Fruit fly (Drosophila melanogaster): Measurements from ENCODE around the gene PIG-K.

PIG-K gene

DNA sequence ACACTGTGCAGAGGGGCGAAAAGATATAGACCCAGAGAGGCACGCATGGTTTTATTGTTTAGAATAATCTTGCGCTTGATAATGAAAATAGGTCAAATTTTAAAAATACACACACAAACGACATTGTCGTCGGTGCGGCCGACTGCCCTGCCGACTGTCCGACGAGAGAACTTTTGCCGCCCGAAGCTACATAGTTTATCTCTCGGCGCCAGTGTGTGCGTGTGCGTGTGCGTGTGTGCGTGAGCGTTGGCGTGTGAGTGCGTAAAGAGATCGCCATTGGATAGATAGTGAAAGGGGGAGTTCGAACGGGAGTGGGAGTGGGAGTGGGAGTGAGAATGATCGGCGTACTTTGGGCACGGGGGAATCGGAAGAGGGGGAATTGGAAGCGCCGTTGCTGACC lies 13.5 kb downstream of the PIG-K start (continued):
- TF ChIP-seq Hr3 (GFP tag; optimal IDR thresholded peaks at IDR 0.05) (peak; percentile 22), CG12942 (GFP tag; optimal IDR thresholded peaks at IDR 0.05) (no peak), ftz-f1 (GFP tag; optimal IDR thresholded peaks at IDR 0.05) (peak; percentile 29), CG15696 (tag; optimal IDR thresholded peaks at IDR 0.05) (no peak), chm (GFP tag; IDR thresholded peaks at IDR 0.05) (peak; percentile 3; the same call in 1 of the 2 replicates), Dll (GFP tag; IDR thresholded peaks at IDR 0.05; ENCODE audit: partially characterized antibody) (no peak), CG30431 (GFP tag; optimal IDR thresholded peaks at IDR 0.05) (no peak), ems (GFP tag; optimal IDR thresholded peaks at IDR 0.05) (no peak), unpg (GFP tag; optimal IDR thresholded peaks at IDR 0.05) (no peak), da (GFP tag; optimal IDR thresholded peaks at IDR 0.05) (no peak), br (optimal IDR thresholded peaks at IDR 0.05) (no peak), MESR4 (GFP tag; optimal IDR thresholded peaks at IDR 0.05) (no peak), corto (GFP tag; optimal IDR thresholded peaks at IDR 0.05) (no peak), tio (GFP tag; optimal IDR thresholded peaks at IDR 0.05) (no peak), CG4730 (GFP tag; IDR thresholded peaks at IDR 0.05) (no peak), PHDP (tag; optimal IDR thresholded peaks at IDR 0.05) (no peak), lilli (GFP tag; optimal IDR thresholded peaks at IDR 0.05) (no peak), wek (GFP tag; optimal IDR thresholded peaks at IDR 0.05) (no peak), nau (GFP tag; optimal IDR thresholded peaks at IDR 0.05) (no peak), CG3847 (GFP tag; IDR thresholded peaks at IDR 0.05) (no peak), CG6175 (GFP tag; IDR thresholded peaks at IDR 0.05) (no peak), chif (GFP tag; optimal IDR thresholded peaks at IDR 0.05) (no peak), Hsf (GFP tag; optimal IDR thresholded peaks at IDR 0.05) (no peak), gro (GFP tag; optimal IDR thresholded peaks at IDR 0.05) (no peak), ap (GFP tag; IDR thresholded peaks at IDR 0.05) (no peak), CG10147 (GFP tag; optimal IDR thresholded peaks at IDR 0.05) (no peak), CG15514 (GFP tag; optimal IDR thresholded peaks at IDR 0.05) (no peak), CG16779 (GFP tag; IDR thresholded peaks at IDR 0.05) (no peak), seq (GFP tag; IDR thresholded peaks at IDR 0.05) (no peak), rib (GFP tag; IDR thresholded peaks at IDR 0.05) (no peak), sens-2 (GFP tag; IDR thresholded peaks at IDR 0.05) (no peak), CG3838 (GFP tag; optimal IDR thresholded peaks at IDR 0.05) (no peak), CG10267 (tag; optimal IDR thresholded peaks at IDR 0.05) (no peak), oc (tag; optimal IDR thresholded peaks at IDR 0.05) (no peak), crol (GFP tag; IDR thresholded peaks at IDR 0.05) (peak; percentile 96), kay (GFP tag; optimal IDR thresholded peaks at IDR 0.05) (no peak), CG4854 (GFP tag; optimal IDR thresholded peaks at IDR 0.05) (no peak), slou (GFP tag; optimal IDR thresholded peaks at IDR 0.05) (no peak), CG1792 (GFP tag; optimal IDR thresholded peaks at IDR 0.05) (no peak), ttk (GFP tag; IDR thresholded peaks at IDR 0.05) (no peak), scrt (GFP tag; optimal IDR thresholded peaks at IDR 0.05) (no peak), bowl (GFP tag; IDR thresholded peaks at IDR 0.05) (no peak), CG17802 (tag; optimal IDR thresholded peaks at IDR 0.05) (no peak), mam (GFP tag; optimal IDR thresholded peaks at IDR 0.05) (no peak), chinmo (GFP tag; IDR thresholded peaks at IDR 0.05; ENCODE audit: partially characterized antibody) (peak; percentile 83; the same call in 3 of the 4 replicates), CG8388 (GFP tag; optimal IDR thresholded peaks at IDR 0.05) (no peak), Myb (GFP tag; optimal IDR thresholded peaks at IDR 0.05) (no peak), Tbp (GFP tag; optimal IDR thresholded peaks at IDR 0.05) (no peak), pum (GFP tag; optimal IDR thresholded peaks at IDR 0.05) (no peak), exex (tag; optimal IDR thresholded peaks at IDR 0.05) (peak; percentile 30), sd (tag; optimal IDR thresholded peaks at IDR 0.05) (peak; percentile 64), CG11696 (GFP tag; IDR thresholded peaks at IDR 0.05) (no peak), p53 (GFP tag; optimal IDR thresholded peaks at IDR 0.05) (no peak)
